Worm (Caenorhabditis elegans) whole organism, L4/young adult: ENCODE results near the gene K10C2.8.

Experiments
- W03F9.2 ChIP-seq: fragments of 150-350 bp; optimal IDR thresholded peaks from 2 replicates; lab custom pipeline; 2014; ENCODE audit warnings: missing biosample characterization, missing genetic modification characterization
- him-1 ChIP-seq: sonication (generic microtip); optimal IDR thresholded peaks from 2 replicates; lab custom pipeline; 2016; ENCODE audit warnings: missing genotype, missing genetic modification reagents, missing genetic modification characterization, missing compliant biosample characterization

DNA sequence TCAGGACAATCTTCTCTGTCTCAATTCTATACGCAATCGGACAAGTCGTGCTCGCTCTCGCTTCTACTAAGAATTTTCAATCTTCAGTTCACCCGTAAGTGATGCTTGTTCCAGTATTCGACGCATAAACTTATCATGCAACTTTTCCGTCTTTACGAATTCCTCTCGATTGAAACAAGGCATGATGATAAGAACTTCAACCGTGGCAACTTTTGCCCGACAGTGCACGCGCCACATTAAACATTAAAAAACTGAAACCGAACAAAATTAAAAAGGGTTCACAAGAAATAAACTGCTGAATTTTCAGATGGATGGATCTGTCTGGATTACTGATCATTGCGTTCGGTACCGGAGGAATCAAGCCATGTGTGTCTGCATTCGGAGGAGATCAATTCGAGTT, 21.0 kb upstream of the K10C2.8 start:
- no peak for TF ChIP-seq him-1 (tag; lab: Kevin White, UChicago)
- no peak for TF ChIP-seq W03F9.2 (tag; lab: Kevin White, UChicago)
